Fruit fly (Drosophila melanogaster): ENCODE results near the gene cana.

dm6 chr2L:11318464-11318863 lies 48.9 kb downstream of the cana start:
- TF ChIP-seq CG1620 (GFP tag; optimal IDR thresholded peaks at IDR 0.05) (no peak), CG7045 (GFP tag; optimal IDR thresholded peaks at IDR 0.05) (no peak), CG33017 (tag; optimal IDR thresholded peaks at IDR 0.05) (no peak), cnc (optimal IDR thresholded peaks at IDR 0.05) (no peak), CG12768 (GFP tag; optimal IDR thresholded peaks at IDR 0.05) (no peak), kay (GFP tag; ENCODE audit: borderline replicate concordance) (no peak), tj (GFP tag; optimal IDR thresholded peaks at IDR 0.05) (no peak), CG14711 (tag; optimal IDR thresholded peaks at IDR 0.05) (no peak), CG5204 (GFP tag; optimal IDR thresholded peaks at IDR 0.05) (no peak), Hr96 (GFP tag; optimal IDR thresholded peaks at IDR 0.05) (no peak), Mnt (GFP tag; optimal IDR thresholded peaks at IDR 0.05) (no peak), ovo (GFP tag; optimal IDR thresholded peaks at IDR 0.05) (no peak), bab1 (GFP tag; optimal IDR thresholded peaks at IDR 0.05) (no peak), Crg-1 (GFP tag; optimal IDR thresholded peaks at IDR 0.05) (no peak)

Data from whole organism, adult.